Fruit fly (Drosophila melanogaster): Measurements from ENCODE around the gene CG10154.

The CG10154 gene

DNA sequence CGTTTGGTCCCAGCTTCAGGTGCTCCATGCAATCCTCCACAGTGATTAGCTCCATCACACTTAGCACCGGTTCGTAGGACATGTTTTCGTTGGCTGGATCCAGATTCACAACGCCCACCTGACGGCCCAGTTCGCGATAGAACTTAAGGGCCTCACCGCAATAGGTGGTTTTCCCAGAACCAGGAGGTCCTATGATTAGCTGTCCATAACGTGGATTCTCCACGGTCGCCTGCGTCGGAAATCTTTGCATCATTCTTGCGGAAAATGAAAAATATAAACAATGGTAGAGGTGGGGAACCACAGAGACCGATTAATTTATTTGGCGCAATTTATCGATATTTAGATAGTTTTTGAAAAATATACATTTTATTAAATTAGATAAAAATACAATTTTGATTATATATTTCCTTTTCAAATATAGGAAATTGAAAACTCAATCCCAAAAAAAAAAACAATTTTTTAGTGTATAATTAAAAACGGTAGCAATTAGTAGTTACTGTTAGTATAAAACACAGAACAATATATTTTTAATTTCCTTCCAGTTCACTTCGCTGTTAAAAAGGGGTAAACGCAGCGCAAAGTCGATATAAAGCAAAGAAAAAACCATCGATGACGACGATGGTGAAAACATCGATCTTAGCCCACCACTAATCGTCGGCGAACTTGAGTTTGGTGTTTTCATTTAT is 24.6 kb downstream of the CG10154 start, which contains the start of the genes CG10222 and flr:
Gene CG10222 (minus strand): TSS at position 254 of the 686 bp plus-strand sequence.
Gene flr (plus strand): TSS at position 644 of the 686 bp plus-strand sequence.
- no peak for TF ChIP-seq CG17801 (GFP tag; optimal IDR thresholded peaks at IDR 0.05; ENCODE audit: partially characterized antibody)

DNA sequence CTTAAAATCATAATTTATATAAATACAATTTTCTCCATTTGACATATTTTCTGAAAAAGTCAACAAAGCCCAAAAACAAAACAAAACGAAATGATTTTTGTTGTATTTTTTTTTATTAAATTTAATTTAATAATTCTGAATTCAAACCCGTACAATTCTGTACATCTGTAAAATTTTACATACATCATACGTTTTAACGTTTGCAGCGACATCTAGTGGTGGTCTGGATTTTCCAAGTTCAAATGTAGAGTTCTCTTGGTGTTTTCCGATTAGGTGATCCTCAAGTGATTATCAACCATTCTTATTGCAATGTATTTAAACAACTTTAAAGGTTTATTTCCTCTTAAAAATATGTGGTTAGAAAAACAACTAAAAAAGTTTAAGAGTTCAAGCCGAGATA is 25.9 kb downstream of the CG10154 start:
- TF ChIP-seq CG17801 (GFP tag; optimal IDR thresholded peaks at IDR 0.05; ENCODE audit: partially characterized antibody), result no peak

DNA sequence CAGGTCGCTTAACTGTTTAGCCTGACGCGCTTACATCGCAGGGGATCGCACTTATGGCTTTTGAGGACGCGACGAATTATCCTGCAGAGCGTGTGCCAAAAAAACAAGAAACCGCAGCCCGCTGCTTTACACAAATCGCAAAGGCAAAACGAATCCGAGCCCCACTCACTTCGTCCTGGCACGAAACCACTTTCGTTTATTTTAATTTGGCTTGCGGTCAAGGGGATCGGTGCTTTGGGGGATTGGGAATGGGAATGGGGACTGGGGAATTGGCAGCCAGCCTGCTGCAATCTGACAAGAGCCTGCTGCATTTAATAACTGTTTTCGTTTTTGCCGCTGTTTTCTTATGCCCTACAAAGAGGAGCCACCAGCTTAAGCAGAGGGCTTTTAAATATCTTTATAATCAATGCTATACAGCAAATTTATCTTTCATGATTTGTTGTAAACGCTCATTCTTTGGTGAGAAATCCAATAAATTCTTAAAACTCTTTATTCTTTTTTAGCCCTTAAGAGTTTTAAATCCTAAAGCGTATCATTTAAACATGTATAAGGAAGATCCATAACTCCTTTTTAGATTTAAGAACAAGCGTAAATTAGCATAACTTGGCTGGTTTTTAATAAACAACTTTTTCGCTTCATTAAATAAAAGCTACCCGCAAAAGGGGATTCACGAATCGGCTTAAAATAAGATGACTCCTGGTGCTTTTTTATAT is 27.0 kb downstream of the CG10154 start:
- no peak for TF ChIP-seq CG17801 (GFP tag; optimal IDR thresholded peaks at IDR 0.05; ENCODE audit: partially characterized antibody)

DNA sequence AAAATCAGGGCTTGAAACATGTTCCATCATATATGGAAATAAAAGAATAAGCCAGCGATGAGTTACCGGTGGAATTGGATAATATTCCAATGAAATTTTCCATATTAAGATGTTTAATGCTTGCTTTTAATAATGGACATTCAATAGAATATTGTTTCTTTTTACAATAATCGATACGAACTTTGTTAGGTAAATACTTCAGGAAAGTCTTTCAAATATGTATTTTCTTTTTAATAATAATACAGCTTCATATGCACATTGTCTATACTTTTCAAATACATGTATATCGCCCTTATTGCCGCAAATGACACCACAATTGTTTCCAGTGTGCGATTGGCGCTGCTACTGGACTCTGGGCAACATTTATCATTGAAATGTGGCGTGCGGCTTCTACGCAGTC is 30.1 kb downstream of the CG10154 start:
- TF ChIP-seq CG17801 (GFP tag; optimal IDR thresholded peaks at IDR 0.05; ENCODE audit: partially characterized antibody), result no peak

DNA sequence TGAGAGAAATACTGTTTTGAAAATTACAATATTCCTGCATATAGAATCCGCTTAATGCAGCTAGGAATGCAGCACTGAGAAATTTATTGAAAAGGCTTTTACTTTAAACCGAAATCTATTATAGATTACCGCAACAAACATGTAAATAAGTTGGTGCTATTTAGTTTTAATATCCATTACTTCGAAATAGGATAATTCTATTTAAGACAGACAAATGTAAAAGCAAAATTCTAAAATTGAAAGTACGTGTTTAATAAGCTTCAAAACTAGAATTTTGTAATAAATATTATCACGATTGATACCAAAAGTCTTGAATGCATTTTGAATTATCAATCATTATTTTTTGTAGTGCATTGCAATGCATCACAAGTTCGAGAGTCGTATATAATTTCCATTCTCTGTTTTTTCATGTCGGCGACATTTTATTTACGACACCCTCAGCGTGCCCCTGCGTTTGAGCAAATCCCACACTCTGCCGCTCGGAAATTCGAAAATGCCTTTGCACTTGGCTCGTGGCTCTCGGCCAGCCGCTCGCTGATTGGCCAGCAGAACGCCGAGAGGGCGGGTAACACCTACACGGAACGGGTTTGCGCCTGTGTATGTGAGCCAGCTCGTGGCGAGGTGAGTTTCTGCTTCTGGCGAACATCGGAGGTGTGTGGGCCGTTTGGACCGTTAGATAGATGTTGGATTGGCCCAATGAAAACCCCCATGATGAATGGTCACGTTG is 33.6 kb downstream of the CG10154 start:
- TF ChIP-seq CG17801 (GFP tag; optimal IDR thresholded peaks at IDR 0.05; ENCODE audit: partially characterized antibody), result no peak

DNA sequence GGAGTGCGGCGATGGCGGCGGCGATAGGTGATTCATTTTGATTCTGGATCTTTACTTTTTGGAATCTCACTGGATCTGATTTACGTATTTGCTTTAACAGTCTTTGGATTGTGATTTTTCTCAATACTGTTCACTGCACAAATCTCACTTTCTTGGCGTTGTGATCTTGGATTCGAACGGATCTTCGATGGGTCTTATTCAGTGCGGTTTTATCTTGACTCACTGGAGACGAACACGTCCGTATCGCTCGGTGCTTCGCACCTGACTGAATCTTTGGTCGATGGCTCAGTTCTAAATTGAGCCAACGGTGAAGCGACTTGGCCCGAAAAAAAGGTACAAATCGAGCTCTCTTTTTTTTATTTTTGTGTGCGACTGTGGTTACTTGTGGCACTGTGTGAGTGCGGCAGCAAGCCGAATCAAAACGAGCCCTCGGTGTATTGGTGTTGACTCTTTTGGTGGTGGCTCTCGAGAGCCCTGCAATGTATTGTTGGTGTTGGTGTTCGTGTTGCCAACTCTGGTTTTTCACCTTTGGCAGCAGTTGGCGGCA is 36.0 kb downstream of the CG10154 start, which contains the start of gene sens:
Gene sens (minus strand): TSS at position 254 of the 547 bp plus-strand sequence.
- TF ChIP-seq CG17801 (GFP tag; optimal IDR thresholded peaks at IDR 0.05; ENCODE audit: partially characterized antibody), result no peak

DNA sequence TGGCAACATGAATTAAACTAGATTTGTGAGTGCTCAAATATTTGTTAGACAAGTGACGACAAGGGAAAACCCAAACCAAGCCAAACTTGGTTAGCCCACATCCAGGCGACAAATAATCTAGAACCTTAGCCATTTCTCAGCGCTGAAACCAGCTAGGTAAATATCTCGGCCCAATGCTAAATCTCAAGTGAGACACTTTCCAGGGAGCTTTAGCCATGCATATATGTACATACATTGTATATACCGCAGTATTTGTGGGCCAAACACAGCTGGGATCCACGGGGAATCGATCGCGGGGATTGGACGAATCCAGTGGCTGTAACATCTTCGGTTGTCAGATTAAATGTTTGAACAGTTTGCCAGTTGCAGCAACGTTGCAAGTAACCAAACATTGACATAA is 39.3 kb downstream of the CG10154 start:
- no peak for TF ChIP-seq CG17801 (GFP tag; optimal IDR thresholded peaks at IDR 0.05; ENCODE audit: partially characterized antibody)

DNA sequence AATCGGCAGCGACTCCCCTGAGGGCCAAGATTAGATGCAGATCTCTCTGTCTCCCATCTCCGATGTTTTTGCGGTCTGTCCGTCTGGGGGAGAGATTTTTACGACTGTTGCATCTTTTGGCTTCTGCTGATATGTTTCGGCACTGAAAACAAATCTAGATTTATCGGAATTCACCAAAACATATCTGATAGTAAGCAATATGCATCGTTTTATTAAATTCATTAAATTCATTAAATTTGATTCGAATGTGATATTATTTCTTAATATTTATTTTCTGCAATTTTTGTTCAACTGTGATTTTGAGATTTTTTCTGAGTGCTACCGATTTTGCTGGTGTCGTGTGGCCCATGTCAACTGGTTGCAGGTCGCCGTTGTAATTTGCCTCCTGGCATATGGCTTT is 43.4 kb downstream of the CG10154 start:
- no peak for TF ChIP-seq CG17801 (GFP tag; optimal IDR thresholded peaks at IDR 0.05; ENCODE audit: partially characterized antibody)

DNA sequence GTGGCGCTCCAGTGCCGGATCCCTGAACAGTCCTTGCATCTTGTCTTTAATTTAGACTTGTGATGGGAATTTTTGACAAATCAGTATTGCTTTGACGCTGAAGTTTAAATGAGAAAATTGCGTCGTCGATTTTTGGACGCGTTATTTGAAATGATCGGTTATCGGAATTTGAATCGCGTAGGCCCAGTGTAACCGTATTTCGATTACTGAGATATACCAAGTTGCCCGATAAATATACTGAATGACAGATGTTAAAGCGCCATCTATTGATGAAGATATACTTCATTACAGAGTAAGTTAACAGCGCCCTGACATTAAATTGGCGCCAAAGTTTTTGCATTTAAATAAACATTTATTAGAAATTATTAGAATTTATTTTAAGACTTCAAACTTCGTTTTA is 47.1 kb downstream of the CG10154 start, which contains the start of gene Poc1:
Gene Poc1 (minus strand): TSS at position 173 of the 400 bp plus-strand sequence.
- TF ChIP-seq CG17801 (GFP tag; optimal IDR thresholded peaks at IDR 0.05; ENCODE audit: partially characterized antibody), result no peak

DNA sequence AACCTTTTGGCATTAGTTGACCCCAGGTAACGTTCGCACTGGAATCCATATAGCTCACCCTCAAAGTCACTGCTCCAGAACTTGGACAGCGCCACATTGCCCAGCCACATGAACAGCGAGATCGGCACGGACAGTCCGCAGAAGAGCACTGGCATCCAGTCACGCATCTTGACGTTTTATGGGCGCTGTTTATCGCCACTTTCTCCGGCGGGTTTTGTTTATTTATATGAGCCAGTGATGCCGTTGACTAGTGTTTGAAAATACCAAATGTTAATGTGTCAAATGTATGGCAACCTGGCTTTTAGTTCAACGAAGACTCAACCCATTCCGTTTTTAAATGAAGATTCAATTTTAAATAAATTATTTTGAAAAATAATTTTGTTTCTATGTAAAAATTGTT is 49.3 kb downstream of the CG10154 start, which contains the start of gene CG10171:
Gene CG10171 (minus strand): TSS at position 300 of the 400 bp plus-strand sequence.
- TF ChIP-seq CG17801 (GFP tag; optimal IDR thresholded peaks at IDR 0.05; ENCODE audit: partially characterized antibody), result no peak

Data from ovary, adult (tissue).